Worm (Caenorhabditis elegans) whole organism, mixed stage, embryonic: Measurements from ENCODE around the gene gst-42.

Experiments
- nhr-12 ChIP-seq: fragments of 150-350 bp; optimal IDR thresholded peaks from 2 replicates; lab custom pipeline; 2014; ENCODE audit warnings: missing biosample characterization, missing genetic modification characterization
- nhr-237 ChIP-seq: fragments of 150-350 bp; optimal IDR thresholded peaks from 2 replicates; lab custom pipeline; 2014; ENCODE audit warnings: missing biosample characterization, missing genetic modification characterization

DNA sequence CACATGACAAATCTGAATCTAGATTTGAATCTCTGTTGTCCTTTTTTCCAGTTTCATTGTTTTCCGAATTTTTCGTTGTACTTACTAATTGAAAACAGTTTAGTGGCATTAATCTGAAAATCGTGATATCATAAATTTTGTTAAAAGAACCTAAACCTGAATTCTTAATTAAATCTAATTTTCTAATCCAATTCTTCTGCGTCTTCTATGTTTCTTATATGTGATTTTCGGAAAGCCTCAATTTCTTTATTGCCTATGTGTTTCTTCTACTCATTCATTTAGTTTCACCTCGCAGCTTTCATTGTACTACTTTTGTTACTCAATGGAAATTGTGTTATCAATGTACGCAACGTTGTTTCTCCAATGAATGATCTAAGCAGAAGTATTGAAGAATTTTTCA is 16.0 kb upstream of the gst-42 start:
- TF ChIP-seq nhr-237 = no peak
- TF ChIP-seq nhr-12 (tag; lab: Kevin White, UChicago) = no peak
